Worm (Caenorhabditis elegans): ENCODE data around the gene grl-7.

DNA sequence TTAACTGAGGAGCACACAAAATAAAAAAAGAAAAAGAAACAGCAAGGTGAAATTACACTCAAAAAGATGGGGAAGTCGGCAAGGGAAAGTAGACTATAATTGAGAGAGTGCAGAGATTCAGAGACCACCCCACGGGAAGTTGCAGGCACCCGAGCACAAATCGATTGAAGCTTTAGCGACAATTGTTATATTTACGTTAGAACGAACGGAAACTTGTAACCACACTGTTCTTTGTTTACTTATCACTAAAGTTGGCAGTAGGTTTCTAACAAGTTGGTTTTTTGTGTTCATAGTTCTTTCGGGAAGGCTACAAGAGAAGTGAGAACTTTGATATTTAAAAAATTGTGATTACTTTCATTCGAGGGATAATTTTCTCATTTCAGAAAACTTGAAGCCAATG is 25.1 kb downstream of the grl-7 start, which contains the start of gene F47G9.4:
- TF ChIP-seq jun-1 (tag; optimal IDR thresholded peaks at IDR 0.05) (no peak), alr-1 (tag; optimal IDR thresholded peaks at IDR 0.05; ENCODE audit: borderline replicate concordance) (no peak), pqm-1 (tag; optimal IDR thresholded peaks at IDR 0.05) (no peak), nhr-84 (tag; optimal IDR thresholded peaks at IDR 0.05) (no peak), ama-1 (optimal IDR thresholded peaks at IDR 0.05) (no peak), rnt-1 (tag; optimal IDR thresholded peaks at IDR 0.05) (peak; percentile 8)
